Fruit fly (Drosophila melanogaster): ENCODE results near the gene CG33090.
A peak's percentile ranks its signal among the peaks of the same experiment; 100 is the strongest.

CG33090 gene

dm6 chr2L:14307516-14307915 is 26.4 kb upstream of the CG33090 start:
- TF ChIP-seq HLH106 (tag; optimal IDR thresholded peaks at IDR 0.05) = no peak

dm6 chr2L:14308232-14308631 is 25.7 kb upstream of the CG33090 start:
- TF ChIP-seq lola (GFP tag; optimal IDR thresholded peaks at IDR 0.05) = no peak
- no peak for TF ChIP-seq fru (GFP tag; optimal IDR thresholded peaks at IDR 0.05)
- no peak for TF ChIP-seq CG9705 (GFP tag; optimal IDR thresholded peaks at IDR 0.05)
- TF ChIP-seq Jra (GFP tag; optimal IDR thresholded peaks at IDR 0.05) = no peak
- no peak for TF ChIP-seq Rel (GFP tag; optimal IDR thresholded peaks at IDR 0.05)
- no peak for TF ChIP-seq Rel (tag; optimal IDR thresholded peaks at IDR 0.05)
- TF ChIP-seq br (GFP tag; optimal IDR thresholded peaks at IDR 0.05) = no peak
- TF ChIP-seq Hnf4 (GFP tag; optimal IDR thresholded peaks at IDR 0.05) = no peak
- no peak for TF ChIP-seq CG32264 (GFP tag; optimal IDR thresholded peaks at IDR 0.05)
- TF ChIP-seq Sp1 (GFP tag; optimal IDR thresholded peaks at IDR 0.05) = no peak
- TF ChIP-seq CrebA (GFP tag; optimal IDR thresholded peaks at IDR 0.05; ENCODE audit: borderline replicate concordance) = no peak
- TF ChIP-seq Abd-B (GFP tag; optimal IDR thresholded peaks at IDR 0.05) = no peak
- no peak for TF ChIP-seq woc (GFP tag; optimal IDR thresholded peaks at IDR 0.05)
- TF ChIP-seq usp (GFP tag; optimal IDR thresholded peaks at IDR 0.05) = no peak
- TF ChIP-seq jim (GFP tag; optimal IDR thresholded peaks at IDR 0.05) = no peak

- TF ChIP-seq Dfd (GFP tag; optimal IDR thresholded peaks at IDR 0.05) = peak; percentile 70
- no peak for TF ChIP-seq CG32264 (GFP tag; optimal IDR thresholded peaks at IDR 0.05)
- no peak for TF ChIP-seq rgr (GFP tag; optimal IDR thresholded peaks at IDR 0.05)
- no peak for TF ChIP-seq usp (GFP tag; optimal IDR thresholded peaks at IDR 0.05)
Measured at dm6 chr2L:14308661-14309060, 25.3 kb upstream of the CG33090 start.

dm6 chr2L:14316704-14317103 is 17.3 kb upstream of the CG33090 start:
- TF ChIP-seq ey (GFP tag; optimal IDR thresholded peaks at IDR 0.05) (no peak), Dfd (GFP tag; optimal IDR thresholded peaks at IDR 0.05) (no peak), jim (GFP tag; optimal IDR thresholded peaks at IDR 0.05) (no peak), sage (GFP tag; optimal IDR thresholded peaks at IDR 0.05) (no peak), GATAd (GFP tag; optimal IDR thresholded peaks at IDR 0.05) (no peak), dl (GFP tag; optimal IDR thresholded peaks at IDR 0.05; ENCODE audit: insufficient read depth in 1 of 2, partially characterized antibody in 2 of 2) (no peak), Hr83 (GFP tag; optimal IDR thresholded peaks at IDR 0.05; ENCODE audit: poor library complexity, severe bottlenecking) (no peak), br (GFP tag; optimal IDR thresholded peaks at IDR 0.05) (no peak), N (GFP tag; optimal IDR thresholded peaks at IDR 0.05) (no peak), dmrt93B (GFP tag; optimal IDR thresholded peaks at IDR 0.05) (no peak), Jra (GFP tag; optimal IDR thresholded peaks at IDR 0.05) (no peak), foxo (GFP tag; optimal IDR thresholded peaks at IDR 0.05) (no peak)

dm6 chr2L:14317992-14318391 is 16.0 kb upstream of the CG33090 start:
- TF ChIP-seq Jra (GFP tag; optimal IDR thresholded peaks at IDR 0.05) = no peak
- TF ChIP-seq Rel (GFP tag; optimal IDR thresholded peaks at IDR 0.05) = no peak
- no peak for TF ChIP-seq Rel (tag; optimal IDR thresholded peaks at IDR 0.05)
- TF ChIP-seq h (GFP tag; optimal IDR thresholded peaks at IDR 0.05) = no peak
- no peak for TF ChIP-seq CG9705 (GFP tag; optimal IDR thresholded peaks at IDR 0.05)
- TF ChIP-seq Hr78 (GFP tag; optimal IDR thresholded peaks at IDR 0.05) = no peak
- no peak for TF ChIP-seq foxo (GFP tag; optimal IDR thresholded peaks at IDR 0.05)
- no peak for TF ChIP-seq sage (GFP tag; optimal IDR thresholded peaks at IDR 0.05)
- TF ChIP-seq Hnf4 (GFP tag; optimal IDR thresholded peaks at IDR 0.05) = no peak
- no peak for TF ChIP-seq HLH106 (tag; optimal IDR thresholded peaks at IDR 0.05)
- no peak for TF ChIP-seq br (GFP tag; optimal IDR thresholded peaks at IDR 0.05)
- no peak for TF ChIP-seq Abd-B (GFP tag; optimal IDR thresholded peaks at IDR 0.05)

- TF ChIP-seq tai (GFP tag; optimal IDR thresholded peaks at IDR 0.05) (no peak), lola (GFP tag; optimal IDR thresholded peaks at IDR 0.05) (no peak), Hr83 (GFP tag; optimal IDR thresholded peaks at IDR 0.05; ENCODE audit: poor library complexity, severe bottlenecking) (no peak), N (GFP tag; optimal IDR thresholded peaks at IDR 0.05) (no peak), pan (optimal IDR thresholded peaks at IDR 0.05) (no peak), brk (GFP tag; optimal IDR thresholded peaks at IDR 0.05) (no peak)
Measured at dm6 chr2L:14318600-14318999, 15.4 kb upstream of the CG33090 start.
